Worm (Caenorhabditis elegans) whole organism, L4 larva: Measurements from ENCODE around the gene F16H6.10.

Source experiments
- F37D6.2 ChIP-seq: sonication (generic microtip); optimal IDR thresholded peaks from 2 replicates; lab custom pipeline; 2016; ENCODE audit warnings: mild to moderate bottlenecking, missing genetic modification characterization, missing compliant biosample characterization
- F44E2.7 ChIP-seq: fragments of 200-800 bp; sonication (Bioruptor generic); IDR thresholded peaks from 2 replicates; pipeline ENCODE4 v2.1.2; 2022; ENCODE audit warnings: missing genetic modification characterization, missing compliant biosample characterization
- R02D3.7 ChIP-seq: fragments of 150-350 bp; sonication (generic microtip); optimal IDR thresholded peaks from 3 replicates; lab custom pipeline; 2014; ENCODE audit warnings: missing biosample characterization, missing genetic modification characterization
- T26A8.4 ChIP-seq: fragments of 200-800 bp; sonication (Bioruptor generic); IDR thresholded peaks from 2 replicates; pipeline ENCODE4 v1.3.6; 2022; ENCODE audit warnings: missing genetic modification characterization, missing compliant biosample characterization
- aha-1 ChIP-seq: fragments of 150-350 bp; peaks from one replicate; lab custom pipeline; 2014; ENCODE audit warnings: missing biosample characterization, missing genetic modification characterization
- arid-1 ChIP-seq: fragments of 200-800 bp; sonication (Bioruptor generic); conservative IDR thresholded peaks from 2 replicates; pipeline ENCODE4 v1.3.6; 2022; ENCODE audit warnings: missing genetic modification reagents, missing genetic modification characterization, missing compliant biosample characterization
- ceh-20 ChIP-seq: fragments of 200-800 bp; sonication (Bioruptor generic); IDR thresholded peaks from 2 replicates; pipeline ENCODE4 v1.3.6; 2022; ENCODE audit warnings: missing genetic modification reagents, missing genetic modification characterization, missing compliant biosample characterization
- ceh-28 ChIP-seq: fragments of 150-350 bp; optimal IDR thresholded peaks from 2 replicates; lab custom pipeline; 2014; ENCODE audit warnings: missing biosample characterization, missing genetic modification reagents, missing genetic modification characterization
- ceh-44 ChIP-seq: fragments of 200-800 bp; sonication (Bioruptor generic); IDR thresholded peaks from 2 replicates; pipeline ENCODE4 v1.3.6; 2022; ENCODE audit warnings: missing genetic modification reagents, missing genetic modification characterization, missing compliant biosample characterization
- ceh-62 ChIP-seq: sonication (generic microtip); optimal IDR thresholded peaks from 2 replicates; lab custom pipeline; 2017; ENCODE audit warnings: missing biosample characterization, missing genetic modification characterization
- ces-1 ChIP-seq: fragments of 150-350 bp; sonication (generic microtip); optimal IDR thresholded peaks from 4 replicates; lab custom pipeline; 2014; ENCODE audit warnings: missing biosample characterization, missing genetic modification reagents, missing genetic modification characterization
- daf-16 ChIP-seq, 3 experiments: sonication (generic microtip); optimal IDR thresholded peaks; 2 replicates each; lab custom pipeline; 2016 to 2017; ENCODE audit warnings: missing genetic modification characterization in 3 of 3, missing genetic modification reagents in 3 of 3, mild to moderate bottlenecking in 2 of 3, missing compliant biosample characterization in 2 of 3, missing biosample characterization in 1 of 3, moderate library complexity in 1 of 3
- dmd-6 ChIP-seq: fragments of 200-800 bp; sonication (Bioruptor generic); IDR thresholded peaks from 2 replicates; pipeline ENCODE4 v1.3.6; 2022; ENCODE audit warnings: missing genetic modification reagents, missing genetic modification characterization, missing compliant biosample characterization
- dve-1 ChIP-seq: sonication (generic microtip); optimal IDR thresholded peaks from 2 replicates; lab custom pipeline; 2017; ENCODE audit warnings: antibody characterized with exemption, mild to moderate bottlenecking, missing genetic modification characterization, missing compliant biosample characterization; ENCODE audit not compliant: insufficient read depth
- egl-27 ChIP-seq: sonication (generic microtip); optimal IDR thresholded peaks from 3 replicates; lab custom pipeline; 2017; ENCODE audit warnings: missing biosample characterization, missing genetic modification reagents, missing genetic modification characterization
- hlh-11 ChIP-seq: fragments of 200-800 bp; sonication (Bioruptor generic); optimal IDR thresholded peaks from 2 replicates; lab custom pipeline; 2018; ENCODE audit warnings: mild to moderate bottlenecking, missing genetic modification characterization, missing compliant biosample characterization
- lim-7 ChIP-seq: fragments of 200-800 bp; sonication (Bioruptor generic); IDR thresholded peaks from 2 replicates; pipeline ENCODE4 v1.3.6; 2022; ENCODE audit warnings: missing genetic modification characterization, missing compliant biosample characterization
- lin-13 ChIP-seq: fragments of 150-350 bp; optimal IDR thresholded peaks from 2 replicates; lab custom pipeline; 2014; ENCODE audit warnings: missing biosample characterization, missing genetic modification reagents, missing genetic modification characterization
- lin-15B ChIP-seq: fragments of 150-350 bp; sonication (generic microtip); optimal IDR thresholded peaks from 3 replicates; lab custom pipeline; 2014; ENCODE audit warnings: missing biosample characterization, missing genetic modification characterization
- lin-38 ChIP-seq: fragments of 200-800 bp; sonication (Bioruptor generic); IDR thresholded peaks from 2 replicates; pipeline ENCODE4 v1.3.6; 2022; ENCODE audit warnings: missing genetic modification reagents, missing genetic modification characterization, missing compliant biosample characterization
- lir-3 ChIP-seq: sonication (generic microtip); optimal IDR thresholded peaks from 2 replicates; lab custom pipeline; 2016; ENCODE audit warnings: mild to moderate bottlenecking, missing genetic modification characterization, missing compliant biosample characterization
- mdt-29 ChIP-seq: fragments of 200-800 bp; sonication (Bioruptor generic); IDR thresholded peaks from 2 replicates; pipeline ENCODE4 v1.3.6; 2022; ENCODE audit warnings: missing genetic modification reagents, missing genetic modification characterization, missing compliant biosample characterization
- mxl-2 ChIP-seq: fragments of 200-800 bp; sonication (Bioruptor generic); conservative IDR thresholded peaks from 2 replicates; pipeline ENCODE4 v1.3.6; 2022; ENCODE audit warnings: missing genetic modification reagents, missing genetic modification characterization, missing compliant biosample characterization
- nhr-10 ChIP-seq: fragments of 150-350 bp; optimal IDR thresholded peaks from 2 replicates; lab custom pipeline; 2014; ENCODE audit warnings: missing biosample characterization, missing genetic modification characterization
- nhr-102 ChIP-seq: sonication (generic microtip); optimal IDR thresholded peaks from 2 replicates; lab custom pipeline; 2016; ENCODE audit warnings: mild to moderate bottlenecking, missing genetic modification characterization, moderate library complexity, missing compliant biosample characterization
- nhr-237 ChIP-seq: sonication (generic microtip); optimal IDR thresholded peaks from 2 replicates; lab custom pipeline; 2017; ENCODE audit warnings: missing biosample characterization, missing genetic modification characterization
- nhr-28 ChIP-seq: fragments of 150-350 bp; optimal IDR thresholded peaks from 2 replicates; lab custom pipeline; 2014; ENCODE audit warnings: missing biosample characterization, missing genetic modification characterization
- nhr-41 ChIP-seq: fragments of 200-800 bp; sonication (Bioruptor generic); IDR thresholded peaks from 2 replicates; pipeline ENCODE4 v1.3.6; 2022; ENCODE audit warnings: missing genetic modification reagents, missing genetic modification characterization, missing compliant biosample characterization
- nhr-42 ChIP-seq: fragments of 200-800 bp; sonication (Bioruptor generic); IDR thresholded peaks from 2 replicates; pipeline ENCODE4 v1.3.6; 2022; ENCODE audit warnings: missing genetic modification characterization, missing compliant biosample characterization
- pha-4 ChIP-seq, 2 experiments: fragments of 150-350 bp in 1 of 2; fragments of 200-800 bp in 1 of 2; sonication (Bioruptor generic) in 1 of 2; IDR thresholded peaks in 1 of 2; optimal IDR thresholded peaks in 1 of 2; 2 replicates each; pipeline versions ENCODE4 v1.3.6 to Lab custom; 2014 to 2022; ENCODE audit warnings: missing genetic modification characterization in 2 of 2, missing genetic modification reagents in 2 of 2, missing biosample characterization in 1 of 2, missing compliant biosample characterization in 1 of 2
- php-3 ChIP-seq: fragments of 200-800 bp; sonication (Bioruptor generic); IDR thresholded peaks from 2 replicates; pipeline ENCODE4 v1.3.6; 2022; ENCODE audit warnings: missing genetic modification reagents, missing genetic modification characterization, missing compliant biosample characterization
- spr-3 ChIP-seq: fragments of 200-800 bp; sonication (Bioruptor generic); optimal IDR thresholded peaks from 2 replicates; lab custom pipeline; 2018; ENCODE audit warnings: mild to moderate bottlenecking, missing genetic modification characterization, missing compliant biosample characterization
- tra-1 ChIP-seq: fragments of 200-800 bp; sonication (Bioruptor generic); IDR thresholded peaks from 2 replicates; pipeline ENCODE4 v1.3.6; 2022; ENCODE audit warnings: missing genetic modification reagents, missing genetic modification characterization, missing compliant biosample characterization
- unc-39 ChIP-seq: sonication (generic microtip); optimal IDR thresholded peaks from 2 replicates; lab custom pipeline; 2017; ENCODE audit warnings: missing biosample characterization, missing genetic modification characterization
- unc-62 ChIP-seq, 3 experiments: fragments of 150-350 bp in 1 of 3; sonication (generic microtip); optimal IDR thresholded peaks in 2 of 3; peaks in 1 of 3; 1 replicate in 1 of 3; 2 replicates in 2 of 3; lab custom pipeline; 2014 to 2017; ENCODE audit warnings: missing biosample characterization in 3 of 3, missing genetic modification characterization in 3 of 3, missing genetic modification reagents in 3 of 3, missing genotype in 1 of 3
- zag-1 ChIP-seq: fragments of 150-350 bp; optimal IDR thresholded peaks from 2 replicates; lab custom pipeline; 2014; ENCODE audit warnings: missing biosample characterization, missing genetic modification characterization
- zfp-3 ChIP-seq: fragments of 200-800 bp; sonication (Bioruptor generic); conservative IDR thresholded peaks from 2 replicates; pipeline ENCODE4 v1.3.6; 2022; ENCODE audit warnings: missing genetic modification reagents, missing genetic modification characterization, missing compliant biosample characterization
- zip-2 ChIP-seq: fragments of 150-350 bp; optimal IDR thresholded peaks from 2 replicates; lab custom pipeline; 2014; ENCODE audit warnings: missing biosample characterization, missing genetic modification characterization
- ztf-11 ChIP-seq: fragments of 150-350 bp; optimal IDR thresholded peaks from 2 replicates; lab custom pipeline; 2014; ENCODE audit warnings: missing biosample characterization, missing genetic modification characterization

Gene F16H6.10

DNA sequence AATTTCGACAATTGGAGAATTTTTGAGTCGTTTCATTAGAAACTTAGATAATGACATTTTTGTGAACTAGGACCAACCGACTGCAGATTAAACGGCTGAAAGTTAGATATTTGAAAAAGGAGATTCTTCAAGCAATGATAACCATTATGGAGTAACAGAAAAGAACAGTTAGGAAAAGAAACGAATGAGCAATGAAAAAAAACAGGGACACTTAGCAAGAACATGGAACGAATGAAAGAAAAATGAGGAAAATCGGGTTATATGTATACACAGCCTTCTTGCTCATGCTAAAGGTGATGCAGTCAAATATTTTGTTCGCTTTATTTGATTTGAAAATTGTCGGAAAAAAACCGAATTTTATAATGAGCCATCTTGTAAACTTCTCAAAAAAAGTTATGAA, at the start of gene F16H6.10:
Gene F16H6.10 (minus strand): TSS at position 101 of the 400 bp plus-strand sequence.
- TF ChIP-seq nhr-102 (tag; lab: Kevin White, UChicago) (no peak), tra-1 (GFP tag; lab: Robert Waterston, UW) (no peak), ceh-44 (no peak), mxl-2 (no peak), lin-13 (GFP tag; lab: Kevin White, UChicago) (no peak)

ce11 chrV:18270403-18270802, 46.1 kb upstream of the F16H6.10 start, which contains the start of gene Y37H2C.4:
Gene Y37H2C.4, plus strand, starts transcription at chrV:18270703.
- TF ChIP-seq lim-7 (no peak), lir-3 (tag; lab: Kevin White, UChicago) (no peak), nhr-10 (no peak), nhr-42 (GFP tag; lab: Robert Waterston, UW) (no peak), ceh-28 (tag; lab: Kevin White, UChicago) (no peak), spr-3 (no peak), F37D6.2 (no peak), ceh-20 (GFP tag; lab: Robert Waterston, UW) (no peak)

DNA sequence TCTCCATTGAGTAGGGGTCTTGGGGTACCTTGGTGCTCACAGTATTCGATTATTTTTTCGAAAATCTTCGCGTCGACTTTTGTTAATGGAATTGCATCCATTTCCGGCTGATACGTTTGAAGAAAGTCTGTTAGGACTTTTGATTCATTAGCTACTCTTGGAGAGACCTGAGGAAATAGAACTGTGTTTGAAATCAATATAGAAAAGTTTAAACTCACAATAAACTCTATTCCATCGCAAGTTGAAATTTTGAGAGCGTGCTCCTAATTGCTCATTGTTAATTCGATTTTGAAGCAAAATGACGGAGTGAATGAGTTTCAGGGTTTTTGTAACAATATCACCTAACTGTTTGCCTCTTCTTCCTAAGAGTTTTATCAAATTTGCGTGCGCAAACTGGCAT, 45.6 kb upstream of the F16H6.10 start, which contains the start of gene skr-6:
Gene skr-6 (minus strand): TSS at position 101 of the 400 bp plus-strand sequence.
- no peak for TF ChIP-seq zfp-3 (GFP tag; lab: Robert Waterston, UW)
- TF ChIP-seq mdt-29 (GFP tag; lab: Robert Waterston, UW), result no peak
- no peak for TF ChIP-seq nhr-41 (GFP tag; lab: Robert Waterston, UW)
- no peak for TF ChIP-seq R02D3.7 (tag; lab: Kevin White, UChicago)
- TF ChIP-seq F44E2.7 (GFP tag; lab: Robert Waterston, UW), result no peak
- no peak for TF ChIP-seq lin-38 (GFP tag; lab: Robert Waterston, UW)
- no peak for TF ChIP-seq arid-1
- no peak for TF ChIP-seq aha-1 (tag; lab: Kevin White, UChicago)
- no peak for TF ChIP-seq lin-15B (tag; lab: Kevin White, UChicago)
- TF ChIP-seq ceh-62 (tag; lab: Kevin White, UChicago), result no peak

DNA sequence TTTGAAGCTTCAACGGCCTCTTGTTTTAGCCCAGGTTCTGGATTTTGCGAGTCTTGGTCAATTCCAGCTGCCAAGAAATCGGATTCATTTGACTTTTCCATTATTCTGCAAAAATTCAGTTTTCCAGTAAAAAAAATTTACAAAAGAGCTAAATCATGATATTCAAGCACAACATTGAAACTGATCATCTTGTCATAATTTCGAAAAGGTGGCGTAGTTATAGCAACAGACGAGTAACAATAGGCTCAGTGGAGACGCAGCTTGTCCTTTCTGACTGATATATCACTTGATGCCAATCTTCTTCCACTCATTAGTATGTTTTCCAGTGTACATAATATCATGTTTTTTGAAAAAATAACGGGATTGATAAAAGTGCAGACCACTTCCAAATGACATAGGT, 44.5 kb upstream of the F16H6.10 start, which contains the start of gene fbxa-213:
Gene fbxa-213 (minus strand): TSS at position 101 of the 400 bp plus-strand sequence.
- no peak for TF ChIP-seq nhr-237 (tag; lab: Kevin White, UChicago)
- TF ChIP-seq pha-4 (GFP tag; IDR thresholded peaks at IDR 0.05; lab: Robert Waterston, UW), result no peak
- no peak for TF ChIP-seq pha-4 (tag; optimal IDR thresholded peaks at IDR 0.05; lab: Kevin White, UChicago)
- TF ChIP-seq T26A8.4 (GFP tag; lab: Robert Waterston, UW), result no peak
- TF ChIP-seq unc-62 (GFP tag; optimal IDR thresholded peaks at IDR 0.05 in 1 of 2; lab: Kevin White, UChicago), result peak in 1 of 2 experiments; percentile 55
- TF ChIP-seq unc-62 (tag; optimal IDR thresholded peaks at IDR 0.05; lab: Kevin White, UChicago), result no peak
- no peak for TF ChIP-seq ztf-11 (tag; lab: Kevin White, UChicago)

DNA sequence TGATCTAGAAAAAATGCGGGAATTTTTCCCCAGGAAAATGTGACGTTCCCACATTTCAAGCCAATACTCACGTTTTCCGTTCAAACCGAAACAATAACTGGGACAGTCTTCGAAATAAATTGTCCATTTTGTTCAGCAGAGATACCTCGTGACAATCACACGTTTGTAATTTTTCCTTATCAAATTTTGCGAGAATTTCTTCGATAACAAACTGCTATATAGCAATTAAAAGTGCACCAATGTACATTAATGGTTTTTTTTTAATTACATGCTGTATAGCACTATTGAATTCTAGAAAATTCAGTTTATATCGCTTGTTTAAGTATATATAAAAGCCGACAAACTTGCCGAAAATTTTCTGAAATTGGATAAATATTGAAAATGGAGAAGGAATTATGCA, 42.0 kb upstream of the F16H6.10 start, which contains the start of gene R10E8.6:
Gene R10E8.6 (minus strand): TSS at position 154 of the 400 bp plus-strand sequence.
- no peak for TF ChIP-seq zag-1
- TF ChIP-seq ces-1 (GFP tag; lab: Kevin White, UChicago), result no peak
- no peak for TF ChIP-seq daf-16 (GFP tag; optimal IDR thresholded peaks at IDR 0.05; lab: Kevin White, UChicago)
- peak; percentile 33 for TF ChIP-seq daf-16 (tag; optimal IDR thresholded peaks at IDR 0.05; lab: Kevin White, UChicago)
- no peak for TF ChIP-seq F37D6.2
- no peak for TF ChIP-seq unc-39 (tag; lab: Kevin White, UChicago)
- TF ChIP-seq php-3 (GFP tag; lab: Robert Waterston, UW), result peak; percentile 93
- TF ChIP-seq hlh-11 (tag; lab: Kevin White, UChicago), result peak; percentile 63
- TF ChIP-seq dmd-6 (GFP tag; lab: Robert Waterston, UW), result peak; percentile 45
- no peak for TF ChIP-seq mdt-29 (GFP tag; lab: Robert Waterston, UW)
- peak; percentile 79 for TF ChIP-seq aha-1 (tag; lab: Kevin White, UChicago)
- TF ChIP-seq zip-2 (tag; lab: Kevin White, UChicago), result no peak
- peak; percentile 35 for TF ChIP-seq nhr-28
- TF ChIP-seq egl-27 (tag; lab: Kevin White, UChicago), result no peak
- TF ChIP-seq dve-1 (tag; lab: Kevin White, UChicago), result peak; percentile 57
- TF ChIP-seq, all 104 proteins: peak for 7
